Worm (Caenorhabditis elegans) whole organism, L1 larva: Measurements from ENCODE around the gene chpf-1.
A peak's percentile ranks its signal among the peaks of the same experiment; 100 is the strongest.

Experiments used
- C04F5.9 ChIP-seq: sonication (generic microtip); optimal IDR thresholded peaks from 2 replicates; lab custom pipeline; 2016; ENCODE audit warnings: missing genetic modification characterization, missing compliant biosample characterization
- C16A3.4 ChIP-seq: fragments of 150-350 bp; optimal IDR thresholded peaks from 2 replicates; lab custom pipeline; 2014; ENCODE audit warnings: missing biosample characterization, missing genetic modification characterization
- alr-1 ChIP-seq: fragments of 200-800 bp; sonication (Bioruptor generic); optimal IDR thresholded peaks from 2 replicates; lab custom pipeline; 2018; ENCODE audit warnings: borderline replicate concordance, mild to moderate bottlenecking, missing genetic modification characterization, missing compliant biosample characterization
- ama-1 ChIP-seq: fragments of 150-350 bp; optimal IDR thresholded peaks from 2 replicates; lab custom pipeline; 2014
- blmp-1 ChIP-seq: fragments of 150-350 bp; optimal IDR thresholded peaks from 2 replicates; lab custom pipeline; 2014; ENCODE audit warnings: missing biosample characterization, missing genetic modification characterization
- ceh-8 ChIP-seq: fragments of 200-800 bp; sonication (Bioruptor generic); optimal IDR thresholded peaks from 2 replicates; lab custom pipeline; 2018; ENCODE audit warnings: mild to moderate bottlenecking, missing genetic modification characterization, moderate library complexity, missing compliant biosample characterization
- ceh-88 ChIP-seq: fragments of 200-800 bp; sonication (Bioruptor generic); IDR thresholded peaks from 2 replicates; pipeline ENCODE4 v1.3.6; 2022; ENCODE audit warnings: missing genetic modification characterization, missing compliant biosample characterization
- ceh-90 ChIP-seq: sonication (generic microtip); optimal IDR thresholded peaks from 2 replicates; lab custom pipeline; 2016; ENCODE audit warnings: missing genetic modification characterization, missing compliant biosample characterization
- dsc-1 ChIP-seq: sonication (generic microtip); optimal IDR thresholded peaks from 2 replicates; lab custom pipeline; 2016; ENCODE audit warnings: mild to moderate bottlenecking, missing genetic modification characterization, missing compliant biosample characterization
- efl-1 ChIP-seq, 4 experiments: fragments of 150-350 bp; optimal IDR thresholded peaks in 3 of 4; peaks in 1 of 4; 1 replicate in 1 of 4; 2 replicates in 3 of 4; lab custom pipeline; 2014; ENCODE audit warnings: missing biosample characterization in 2 of 4, missing genetic modification characterization in 2 of 4, missing genetic modification reagents in 2 of 4
- egl-27 ChIP-seq, 2 experiments: fragments of 150-350 bp in 1 of 2; sonication (generic microtip); optimal IDR thresholded peaks; 3 replicates each; lab custom pipeline; 2017 to 2018; ENCODE audit warnings: missing biosample characterization in 2 of 2, missing genetic modification characterization in 2 of 2, missing genetic modification reagents in 2 of 2
- fkh-4 ChIP-seq: sonication (generic microtip); optimal IDR thresholded peaks from 2 replicates; lab custom pipeline; 2016; ENCODE audit warnings: missing compliant biosample characterization, missing genetic modification characterization, borderline replicate concordance
- fkh-8 ChIP-seq: sonication (generic microtip); optimal IDR thresholded peaks from 2 replicates; lab custom pipeline; 2016; ENCODE audit warnings: mild to moderate bottlenecking, missing genetic modification characterization, missing compliant biosample characterization
- fos-1 ChIP-seq: fragments of 150-350 bp; optimal IDR thresholded peaks from 2 replicates; lab custom pipeline; 2014; ENCODE audit warnings: missing biosample characterization, missing genetic modification characterization
- hpl-2 ChIP-seq: fragments of 150-350 bp; optimal IDR thresholded peaks from 2 replicates; lab custom pipeline; 2014; ENCODE audit warnings: missing biosample characterization, missing genetic modification reagents, missing genetic modification characterization
- irx-1 ChIP-seq: sonication (generic microtip); optimal IDR thresholded peaks from 2 replicates; lab custom pipeline; 2016; ENCODE audit warnings: missing genetic modification characterization, missing compliant biosample characterization
- isw-1 ChIP-seq: fragments of 200-800 bp; sonication (Bioruptor generic); IDR thresholded peaks from 2 replicates; pipeline ENCODE4 v1.3.6; 2022; ENCODE audit warnings: missing genetic modification characterization, missing compliant biosample characterization
- lin-13 ChIP-seq: fragments of 150-350 bp; optimal IDR thresholded peaks from 2 replicates; lab custom pipeline; 2014; ENCODE audit warnings: missing biosample characterization, missing genetic modification reagents, missing genetic modification characterization
- lin-14 ChIP-seq: fragments of 200-800 bp; sonication (Bioruptor generic); optimal IDR thresholded peaks from 2 replicates; lab custom pipeline; 2018; ENCODE audit warnings: mild to moderate bottlenecking, missing genetic modification characterization, moderate library complexity, missing compliant biosample characterization
- mab-9 ChIP-seq: fragments of 200-800 bp; sonication (Bioruptor generic); IDR thresholded peaks from 2 replicates; pipeline ENCODE4 v1.3.6; 2022; ENCODE audit warnings: missing genetic modification reagents, missing genetic modification characterization, missing compliant biosample characterization
- mdl-1 ChIP-seq, 2 experiments: fragments of 150-350 bp; optimal IDR thresholded peaks; 2 replicates each; lab custom pipeline; 2014 to 2017; ENCODE audit warnings: missing biosample characterization in 2 of 2, missing genetic modification characterization in 2 of 2, inconsistent platforms in 1 of 2
- mep-1 ChIP-seq: fragments of 150-350 bp; optimal IDR thresholded peaks from 2 replicates; lab custom pipeline; 2014; ENCODE audit warnings: missing biosample characterization, missing genetic modification characterization
- nhr-11 ChIP-seq: fragments of 150-350 bp; optimal IDR thresholded peaks from 2 replicates; lab custom pipeline; 2014; ENCODE audit warnings: missing biosample characterization, missing genetic modification characterization
- nhr-19 ChIP-seq: fragments of 200-800 bp; sonication (Bioruptor generic); conservative IDR thresholded peaks from 2 replicates; pipeline ENCODE4 v1.3.6; 2022; ENCODE audit warnings: missing genetic modification characterization, missing compliant biosample characterization
- nhr-20 ChIP-seq: sonication (generic microtip); optimal IDR thresholded peaks from 2 replicates; lab custom pipeline; 2016; ENCODE audit warnings: mild to moderate bottlenecking, missing genetic modification characterization, missing compliant biosample characterization
- nhr-28 ChIP-seq: fragments of 150-350 bp; optimal IDR thresholded peaks from 2 replicates; lab custom pipeline; 2014; ENCODE audit warnings: missing biosample characterization, missing genetic modification characterization
- nhr-47 ChIP-seq: sonication (generic microtip); optimal IDR thresholded peaks from 2 replicates; lab custom pipeline; 2016; ENCODE audit warnings: mild to moderate bottlenecking, missing genetic modification characterization, moderate library complexity, missing compliant biosample characterization
- nhr-71 ChIP-seq: sonication (generic microtip); optimal IDR thresholded peaks from 2 replicates; lab custom pipeline; 2016; ENCODE audit warnings: mild to moderate bottlenecking, missing genetic modification characterization, moderate library complexity, missing compliant biosample characterization
- nhr-77 ChIP-seq: fragments of 150-350 bp; optimal IDR thresholded peaks from 2 replicates; lab custom pipeline; 2014; ENCODE audit warnings: missing biosample characterization, missing genetic modification characterization
- nhr-84 ChIP-seq: sonication (generic microtip); optimal IDR thresholded peaks from 2 replicates; lab custom pipeline; 2017; ENCODE audit warnings: missing biosample characterization, missing genetic modification characterization
- nhr-85 ChIP-seq: sonication (generic microtip); peaks from one replicate; lab custom pipeline; 2016; ENCODE audit warnings: missing genetic modification characterization, inconsistent platforms, missing compliant biosample characterization
- pag-3 ChIP-seq: sonication (generic microtip); optimal IDR thresholded peaks from 2 replicates; lab custom pipeline; 2017; ENCODE audit warnings: missing genetic modification characterization, mild to moderate bottlenecking, missing compliant biosample characterization, antibody characterized with exemption, borderline replicate concordance; ENCODE audit not compliant: insufficient read depth
- pax-3 ChIP-seq: fragments of 200-800 bp; sonication (Bioruptor generic); optimal IDR thresholded peaks from 2 replicates; lab custom pipeline; 2018; ENCODE audit warnings: mild to moderate bottlenecking, missing genetic modification characterization, moderate library complexity, missing compliant biosample characterization
- rnt-1 ChIP-seq: sonication (generic microtip); optimal IDR thresholded peaks from 2 replicates; lab custom pipeline; 2016; ENCODE audit warnings: mild to moderate bottlenecking, missing genetic modification characterization, moderate library complexity, missing compliant biosample characterization
- skn-1 ChIP-seq: fragments of 150-350 bp; optimal IDR thresholded peaks from 2 replicates; lab custom pipeline; 2014; ENCODE audit warnings: missing biosample characterization, missing genetic modification characterization
- snu-23 ChIP-seq: sonication (generic microtip); optimal IDR thresholded peaks from 2 replicates; lab custom pipeline; 2016; ENCODE audit warnings: missing genetic modification characterization, missing compliant biosample characterization
- sptf-1 ChIP-seq: fragments of 150-350 bp; optimal IDR thresholded peaks from 2 replicates; lab custom pipeline; 2014; ENCODE audit warnings: missing biosample characterization, missing genetic modification characterization
- unc-30 ChIP-seq: sonication (generic microtip); optimal IDR thresholded peaks from 2 replicates; lab custom pipeline; 2017; ENCODE audit warnings: missing biosample characterization, missing genetic modification characterization
- unc-62 ChIP-seq: fragments of 150-350 bp; optimal IDR thresholded peaks from 2 replicates; lab custom pipeline; 2014; ENCODE audit warnings: missing biosample characterization, missing genetic modification reagents, missing genetic modification characterization
- unc-86 ChIP-seq: sonication (generic microtip); optimal IDR thresholded peaks from 2 replicates; lab custom pipeline; 2016; ENCODE audit warnings: missing genetic modification characterization, missing compliant biosample characterization
- zip-4 ChIP-seq: fragments of 200-800 bp; sonication (Bioruptor generic); optimal IDR thresholded peaks from 2 replicates; lab custom pipeline; 2018; ENCODE audit warnings: mild to moderate bottlenecking, missing genetic modification characterization, moderate library complexity, missing compliant biosample characterization
- ztf-11 ChIP-seq, 2 experiments: sonication (generic microtip); optimal IDR thresholded peaks; 2 replicates each; lab custom pipeline; 2016 to 2017; ENCODE audit warnings: missing genetic modification characterization in 2 of 2, missing biosample characterization in 1 of 2, missing compliant biosample characterization in 1 of 2
- ztf-4 ChIP-seq: fragments of 150-350 bp; optimal IDR thresholded peaks from 2 replicates; lab custom pipeline; 2014; ENCODE audit warnings: missing biosample characterization, missing genetic modification characterization

chpf-1 gene

DNA sequence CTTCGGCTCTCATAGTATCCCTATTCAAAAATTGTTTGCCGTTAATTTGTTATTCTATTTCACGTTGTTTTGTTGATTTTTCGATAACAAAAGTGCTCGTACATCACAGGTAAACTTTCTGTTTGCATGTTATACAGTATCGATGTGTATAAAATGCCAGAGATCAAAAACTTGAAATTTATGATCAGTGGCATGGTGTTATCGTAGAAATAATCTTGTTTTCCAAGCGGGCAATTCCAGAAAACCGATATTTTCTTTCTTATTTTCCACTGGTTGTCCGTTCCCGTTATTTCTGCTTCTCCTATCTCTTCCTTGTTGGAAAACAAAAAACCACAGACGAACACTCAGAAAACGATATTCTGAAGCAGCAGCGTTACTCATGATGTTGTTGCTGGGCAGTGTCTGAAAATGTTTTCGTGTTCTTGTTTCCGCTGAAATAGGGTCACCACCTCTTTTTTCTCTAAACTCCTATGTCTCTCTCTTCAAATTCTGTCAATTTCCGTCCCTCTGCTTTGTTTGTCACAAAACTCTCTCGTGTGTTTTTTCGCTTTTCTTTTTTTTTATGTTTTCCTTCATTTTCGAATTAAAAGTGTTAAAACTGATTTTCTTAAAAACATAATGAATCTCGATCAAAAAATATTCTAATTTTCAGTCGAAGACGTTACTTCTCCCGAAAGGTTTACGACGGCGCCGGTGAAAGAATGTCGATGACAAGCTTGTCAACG lies 45.1 kb upstream of the chpf-1 start, which contains the start of gene akt-1:
TSS of gene akt-1 (plus strand) at position 651 of the 725 bp plus-strand sequence.
- TF ChIP-seq efl-1 (optimal IDR thresholded peaks at IDR 0.05; lab: Kevin White, UChicago) (no peak), efl-1 (GFP tag; optimal IDR thresholded peaks at IDR 0.05 in 1 of 2; lab: Kevin White, UChicago) (peak in 1 of 2 experiments; percentile 49), ztf-4 (tag; lab: Kevin White, UChicago) (no peak), ama-1 (lab: Kevin White, UChicago) (peak; percentile 2)

DNA sequence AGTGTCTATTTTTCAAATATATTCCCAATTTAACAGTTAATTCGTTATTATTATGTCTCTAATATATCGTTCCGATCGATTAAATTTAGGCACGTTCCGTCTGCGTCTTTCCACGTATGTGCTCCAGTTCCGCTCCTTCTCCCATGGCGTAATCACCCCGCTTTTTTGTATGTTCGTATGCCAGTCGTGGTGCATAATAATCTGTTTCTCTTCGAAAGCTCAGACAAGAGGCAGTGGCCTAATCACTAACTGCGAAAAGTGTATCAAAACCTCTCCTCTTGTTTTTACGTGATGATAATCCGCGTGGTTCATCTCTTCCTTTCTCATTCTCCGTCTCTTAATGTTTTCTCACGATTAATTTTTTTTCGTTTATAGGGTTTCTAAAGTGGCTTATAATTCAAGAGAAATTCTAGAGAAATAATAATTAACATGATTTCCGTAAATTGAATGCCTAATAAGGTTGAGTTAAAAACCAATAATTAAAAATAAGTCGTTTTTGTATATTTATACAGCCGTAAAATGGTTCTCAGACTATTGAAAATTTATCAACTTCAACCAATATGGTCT lies 44.5 kb upstream of the chpf-1 start:
- TF ChIP-seq skn-1 (no peak), C04F5.9 (tag; lab: Kevin White, UChicago) (no peak), fos-1 (tag; lab: Kevin White, UChicago) (no peak), lin-14 (GFP tag; lab: Kevin White, UChicago) (peak; percentile 58), nhr-47 (tag; lab: Kevin White, UChicago) (peak; percentile 31), snu-23 (GFP tag; lab: Kevin White, UChicago) (no peak), nhr-71 (tag; lab: Kevin White, UChicago) (peak; percentile 18), lin-13 (GFP tag; lab: Kevin White, UChicago) (no peak), unc-30 (tag; lab: Kevin White, UChicago) (no peak), dsc-1 (peak; percentile 69), fkh-8 (tag; lab: Kevin White, UChicago) (peak; percentile 46), isw-1 (no peak), ceh-8 (GFP tag; lab: Kevin White, UChicago) (peak; percentile 58), pax-3 (tag; lab: Kevin White, UChicago) (peak; percentile 17)

DNA sequence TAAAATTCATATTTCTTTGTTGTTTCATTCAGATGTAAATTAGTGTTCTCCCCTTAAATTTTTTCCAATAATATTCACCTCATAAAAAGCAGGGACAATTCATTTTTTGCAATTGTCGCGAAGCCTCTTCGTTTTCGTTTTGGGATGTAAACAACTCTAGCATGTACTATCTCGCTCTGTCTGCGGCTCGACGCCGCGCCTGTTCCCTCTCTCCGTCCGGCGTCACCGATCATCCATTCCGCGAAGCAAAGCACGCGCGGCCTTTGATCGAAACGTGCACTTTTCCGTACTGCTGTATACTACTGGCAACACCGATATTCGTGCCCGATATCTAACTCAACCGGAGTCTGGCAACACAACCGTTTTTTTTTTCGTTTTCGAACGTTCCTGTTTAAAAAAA lies 43.7 kb upstream of the chpf-1 start:
- TF ChIP-seq pag-3 (no peak), rnt-1 (tag; lab: Kevin White, UChicago) (peak; percentile 37), mdl-1 (tag; optimal IDR thresholded peaks at IDR 0.05; lab: Kevin White, UChicago) (peak in 1 of 2 experiments; percentile 17), nhr-11 (tag; lab: Kevin White, UChicago) (no peak), lin-14 (GFP tag; lab: Kevin White, UChicago) (peak; percentile 22), nhr-19 (GFP tag; lab: Robert Waterston, UW) (peak; percentile 38), blmp-1 (tag; lab: Kevin White, UChicago) (peak; percentile 8), nhr-47 (tag; lab: Kevin White, UChicago) (no peak)

DNA sequence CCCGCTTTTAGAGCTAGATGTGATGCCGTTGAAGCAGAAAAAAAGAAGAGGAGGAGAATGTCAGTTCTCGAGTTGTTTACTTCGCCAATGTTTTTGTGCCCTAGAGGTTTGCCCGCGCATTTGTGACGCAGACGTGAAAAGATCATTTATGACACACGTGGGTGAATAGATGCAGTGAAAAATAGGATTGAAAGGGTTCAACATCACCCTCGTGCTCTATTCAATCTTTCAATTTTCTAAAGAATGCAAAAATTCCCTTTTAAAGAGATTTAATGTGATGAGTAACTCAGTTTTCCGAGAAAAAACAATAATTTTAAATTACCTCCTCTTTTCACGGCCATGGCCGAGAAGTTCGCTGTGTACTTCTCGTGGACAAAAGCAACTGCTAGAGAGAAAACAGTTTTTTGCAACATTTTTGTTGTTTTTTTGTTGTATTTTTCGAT lies 43.2 kb upstream of the chpf-1 start:
- TF ChIP-seq nhr-85 (peak; percentile 67), ceh-90 (tag; lab: Kevin White, UChicago) (peak; percentile 31), fos-1 (tag; lab: Kevin White, UChicago) (peak; percentile 56), zip-4 (GFP tag; lab: Kevin White, UChicago) (no peak), nhr-20 (tag; lab: Kevin White, UChicago) (peak; percentile 30), mab-9 (GFP tag; lab: Robert Waterston, UW) (0 out of 2 replicates have a peak, but pooled peaks have one; percentile 51), hpl-2 (GFP tag; lab: Kevin White, UChicago) (no peak), rnt-1 (tag; lab: Kevin White, UChicago) (no peak), egl-27 (tag; optimal IDR thresholded peaks at IDR 0.05; lab: Kevin White, UChicago) (no peak), nhr-77 (tag; lab: Kevin White, UChicago) (no peak), lin-14 (GFP tag; lab: Kevin White, UChicago) (peak; percentile 94), fkh-4 (tag; lab: Kevin White, UChicago) (peak; percentile 55), mep-1 (peak; percentile 44), C16A3.4 (peak; percentile 56), ztf-11 (tag; optimal IDR thresholded peaks at IDR 0.05; lab: Kevin White, UChicago) (no peak), nhr-84 (tag; lab: Kevin White, UChicago) (no peak), sptf-1 (tag; lab: Kevin White, UChicago) (no peak), unc-62 (GFP tag; lab: Kevin White, UChicago) (no peak), ceh-88 (GFP tag; lab: Robert Waterston, UW) (0 out of 2 replicates have a peak, but pooled peaks have one; percentile 48), irx-1 (tag; lab: Kevin White, UChicago) (peak; percentile 20), nhr-28 (tag; lab: Kevin White, UChicago) (no peak), alr-1 (tag; lab: Kevin White, UChicago) (no peak), pax-3 (tag; lab: Kevin White, UChicago) (peak; percentile 75), ama-1 (lab: Kevin White, UChicago) (no peak), dsc-1 (peak; percentile 91), unc-86 (tag; lab: Kevin White, UChicago) (peak; percentile 69), isw-1 (no peak; the same call in 1 of the 2 replicates), mdl-1 (tag; optimal IDR thresholded peaks at IDR 0.05; lab: Kevin White, UChicago) (peak in 1 of 2 experiments; percentile 89)
